Worm (Caenorhabditis elegans) whole organism, L4 larva: ENCODE results near the gene K02F3.12.

Experiments
- ceh-62 ChIP-seq: sonication (generic microtip); optimal IDR thresholded peaks from 2 replicates; lab custom pipeline; 2017; ENCODE audit warnings: missing biosample characterization, missing genetic modification characterization
- ceh-82 ChIP-seq: sonication (generic microtip); optimal IDR thresholded peaks from 2 replicates; lab custom pipeline; 2017; ENCODE audit warnings: missing biosample characterization, missing genetic modification characterization
- mep-1 ChIP-seq: fragments of 150-350 bp; sonication (generic microtip); optimal IDR thresholded peaks from 3 replicates; lab custom pipeline; 2014; ENCODE audit warnings: missing biosample characterization, missing genetic modification characterization
- mxl-2 ChIP-seq: fragments of 200-800 bp; sonication (Bioruptor generic); conservative IDR thresholded peaks from 2 replicates; pipeline ENCODE4 v1.3.6; 2022; ENCODE audit warnings: missing genetic modification reagents, missing genetic modification characterization, missing compliant biosample characterization
- sdz-12 ChIP-seq: fragments of 200-800 bp; sonication (Bioruptor generic); optimal IDR thresholded peaks from 2 replicates; lab custom pipeline; 2018; ENCODE audit warnings: mild to moderate bottlenecking, missing genetic modification characterization, missing compliant biosample characterization
- unc-39 ChIP-seq: sonication (generic microtip); optimal IDR thresholded peaks from 2 replicates; lab custom pipeline; 2017; ENCODE audit warnings: missing biosample characterization, missing genetic modification characterization
- zag-1 ChIP-seq: fragments of 150-350 bp; optimal IDR thresholded peaks from 2 replicates; lab custom pipeline; 2014; ENCODE audit warnings: missing biosample characterization, missing genetic modification characterization
- zfp-3 ChIP-seq: fragments of 200-800 bp; sonication (Bioruptor generic); conservative IDR thresholded peaks from 2 replicates; pipeline ENCODE4 v1.3.6; 2022; ENCODE audit warnings: missing genetic modification reagents, missing genetic modification characterization, missing compliant biosample characterization
- zip-11 ChIP-seq: fragments of 200-800 bp; sonication (Bioruptor generic); IDR thresholded peaks from 2 replicates; pipeline ENCODE4 v1.3.6; 2022; ENCODE audit warnings: missing genetic modification characterization, missing compliant biosample characterization

DNA sequence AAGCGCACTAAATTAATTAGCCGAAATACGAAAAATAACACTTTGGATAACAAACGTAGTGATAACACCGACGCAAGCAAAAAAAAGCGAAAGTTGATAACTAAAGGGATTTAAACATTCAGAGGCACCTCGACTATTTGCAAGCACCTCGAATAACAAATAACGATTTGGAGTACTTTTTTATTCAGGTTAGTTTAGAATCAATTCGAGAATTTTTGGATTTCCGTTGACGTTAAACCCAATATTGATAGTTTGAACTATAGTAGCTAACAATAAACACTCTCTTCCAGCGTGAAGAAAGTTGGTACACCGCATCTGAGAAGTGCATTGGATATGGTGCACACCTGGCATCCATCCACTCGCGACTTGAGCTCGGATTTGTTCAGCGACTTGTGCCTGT lies 31.1 kb upstream of the K02F3.12 start:
- TF ChIP-seq zip-11 (GFP tag; lab: Robert Waterston, UW) (no peak), mxl-2 (GFP tag; lab: Robert Waterston, UW) (no peak), sdz-12 (GFP tag; lab: Kevin White, UChicago) (no peak), ceh-82 (tag; lab: Kevin White, UChicago) (no peak), unc-39 (no peak), zfp-3 (GFP tag; lab: Robert Waterston, UW) (no peak), mep-1 (no peak), zag-1 (no peak), ceh-62 (tag; lab: Kevin White, UChicago) (no peak)
